Worm (Caenorhabditis elegans) whole organism, early embryonic: ENCODE measurements around the gene set-25.

Source experiments
- F13C5.2 ChIP-seq: sonication (generic microtip); optimal IDR thresholded peaks from 2 replicates; lab custom pipeline; 2017; ENCODE audit warnings: mild to moderate bottlenecking, missing genetic modification characterization, inconsistent platforms, missing compliant biosample characterization
- aly-1 ChIP-seq: sonication (generic microtip); optimal IDR thresholded peaks from 2 replicates; lab custom pipeline; 2016; ENCODE audit warnings: missing genetic modification characterization, missing compliant biosample characterization
- ceh-13 ChIP-seq: fragments of 200-800 bp; sonication (Bioruptor generic); optimal IDR thresholded peaks from 2 replicates; lab custom pipeline; 2018; ENCODE audit warnings: mild to moderate bottlenecking, missing genetic modification characterization, missing compliant biosample characterization
- flt-1 ChIP-seq: fragments of 200-800 bp; sonication (Bioruptor generic); IDR thresholded peaks from 2 replicates; pipeline ENCODE4 v1.3.6; 2022; ENCODE audit warnings: missing genetic modification characterization, missing compliant biosample characterization
- hmg-4 ChIP-seq: fragments of 200-800 bp; sonication (Bioruptor generic); optimal IDR thresholded peaks from 2 replicates; lab custom pipeline; 2018; ENCODE audit warnings: mild to moderate bottlenecking, missing genetic modification characterization, missing compliant biosample characterization
- pes-1 ChIP-seq: fragments of 200-800 bp; sonication (Bioruptor generic); IDR thresholded peaks from 2 replicates; pipeline ENCODE4 v1.3.6; 2022; ENCODE audit warnings: missing genetic modification reagents, missing genetic modification characterization, missing compliant biosample characterization

DNA sequence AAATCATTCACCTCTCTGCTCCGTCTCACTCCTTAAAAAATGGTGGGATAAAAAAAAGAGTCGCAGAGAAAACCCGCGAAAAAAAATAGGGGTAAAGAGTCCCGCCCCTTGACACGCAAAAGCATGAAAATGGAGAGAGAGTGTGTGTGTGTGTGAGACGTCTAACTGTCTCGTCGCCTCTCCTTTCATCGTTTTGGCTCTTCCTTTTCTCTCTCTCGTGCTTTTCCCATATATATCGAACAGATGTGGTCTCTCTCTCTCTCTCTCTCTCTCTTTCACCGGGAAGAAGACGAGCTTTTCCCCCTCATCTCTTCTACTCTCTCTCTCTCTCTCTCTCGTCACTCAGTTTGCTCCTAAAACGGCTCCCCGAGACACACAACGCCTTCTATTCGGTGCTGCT lies 17.1 kb downstream of the set-25 start:
- TF ChIP-seq hmg-4 (peak; percentile 42), aly-1 (tag; lab: Kevin White, UChicago) (no peak), pes-1 (GFP tag; lab: Robert Waterston, UW) (no peak), flt-1 (GFP tag; lab: Robert Waterston, UW) (no peak), F13C5.2 (no peak), ceh-13 (GFP tag; lab: Kevin White, UChicago) (no peak)
